Worm (Caenorhabditis elegans) whole organism, early embryonic: Measurements from ENCODE around the gene M28.9.

Experiments
- B0310.2 ChIP-seq: sonication (generic microtip); optimal IDR thresholded peaks from 2 replicates; lab custom pipeline; 2016; ENCODE audit warnings: mild to moderate bottlenecking, missing genetic modification characterization, missing compliant biosample characterization
- F13C5.2 ChIP-seq: sonication (generic microtip); optimal IDR thresholded peaks from 2 replicates; lab custom pipeline; 2017; ENCODE audit warnings: mild to moderate bottlenecking, missing genetic modification characterization, inconsistent platforms, missing compliant biosample characterization
- aly-1 ChIP-seq: sonication (generic microtip); optimal IDR thresholded peaks from 2 replicates; lab custom pipeline; 2016; ENCODE audit warnings: missing genetic modification characterization, missing compliant biosample characterization
- ama-1 ChIP-seq: fragments of 150-350 bp; optimal IDR thresholded peaks from 2 replicates; lab custom pipeline; 2014
- ceh-13 ChIP-seq: fragments of 200-800 bp; sonication (Bioruptor generic); optimal IDR thresholded peaks from 2 replicates; lab custom pipeline; 2018; ENCODE audit warnings: mild to moderate bottlenecking, missing genetic modification characterization, missing compliant biosample characterization
- ceh-36 ChIP-seq: sonication (generic microtip); optimal IDR thresholded peaks from 2 replicates; lab custom pipeline; 2016; ENCODE audit warnings: missing genetic modification characterization, inconsistent platforms, missing compliant biosample characterization
- ets-7 ChIP-seq: sonication (generic microtip); optimal IDR thresholded peaks from 2 replicates; lab custom pipeline; 2016; ENCODE audit warnings: missing genotype, missing genetic modification characterization, missing compliant biosample characterization
- flt-1 ChIP-seq: fragments of 200-800 bp; sonication (Bioruptor generic); IDR thresholded peaks from 2 replicates; pipeline ENCODE4 v1.3.6; 2022; ENCODE audit warnings: missing genetic modification characterization, missing compliant biosample characterization
- hmbx-1 ChIP-seq: sonication (generic microtip); optimal IDR thresholded peaks from 2 replicates; lab custom pipeline; 2016; ENCODE audit warnings: mild to moderate bottlenecking, missing genetic modification characterization, missing compliant biosample characterization
- hmg-4 ChIP-seq: fragments of 200-800 bp; sonication (Bioruptor generic); optimal IDR thresholded peaks from 2 replicates; lab custom pipeline; 2018; ENCODE audit warnings: mild to moderate bottlenecking, missing genetic modification characterization, missing compliant biosample characterization
- hnd-1 ChIP-seq: sonication (generic microtip); optimal IDR thresholded peaks from 2 replicates; lab custom pipeline; 2016; ENCODE audit warnings: missing genetic modification characterization, missing compliant biosample characterization
- pes-1 ChIP-seq: fragments of 200-800 bp; sonication (Bioruptor generic); IDR thresholded peaks from 2 replicates; pipeline ENCODE4 v1.3.6; 2022; ENCODE audit warnings: missing genetic modification reagents, missing genetic modification characterization, missing compliant biosample characterization
- scrt-1 ChIP-seq: fragments of 200-800 bp; sonication (Bioruptor generic); IDR thresholded peaks from 2 replicates; pipeline ENCODE4 v1.3.6; 2022; ENCODE audit warnings: missing genetic modification characterization, missing compliant biosample characterization
- sea-1 ChIP-seq: fragments of 200-800 bp; sonication (Bioruptor generic); conservative IDR thresholded peaks from 2 replicates; pipeline ENCODE4 v1.3.6; 2022; ENCODE audit warnings: missing genetic modification characterization, missing compliant biosample characterization
- tbx-11 ChIP-seq: fragments of 200-800 bp; sonication (Bioruptor generic); IDR thresholded peaks from 2 replicates; pipeline ENCODE4 v1.3.6; 2022; ENCODE audit warnings: missing genetic modification characterization, missing compliant biosample characterization
- tbx-37 ChIP-seq: fragments of 200-800 bp; sonication (Bioruptor generic); conservative IDR thresholded peaks from 2 replicates; pipeline ENCODE4 v1.3.6; 2022; ENCODE audit warnings: missing genetic modification reagents, missing genetic modification characterization, missing compliant biosample characterization
- tra-4 ChIP-seq: sonication (generic microtip); optimal IDR thresholded peaks from 2 replicates; lab custom pipeline; 2017; ENCODE audit warnings: missing genetic modification characterization, missing compliant biosample characterization

The M28.9 gene

DNA sequence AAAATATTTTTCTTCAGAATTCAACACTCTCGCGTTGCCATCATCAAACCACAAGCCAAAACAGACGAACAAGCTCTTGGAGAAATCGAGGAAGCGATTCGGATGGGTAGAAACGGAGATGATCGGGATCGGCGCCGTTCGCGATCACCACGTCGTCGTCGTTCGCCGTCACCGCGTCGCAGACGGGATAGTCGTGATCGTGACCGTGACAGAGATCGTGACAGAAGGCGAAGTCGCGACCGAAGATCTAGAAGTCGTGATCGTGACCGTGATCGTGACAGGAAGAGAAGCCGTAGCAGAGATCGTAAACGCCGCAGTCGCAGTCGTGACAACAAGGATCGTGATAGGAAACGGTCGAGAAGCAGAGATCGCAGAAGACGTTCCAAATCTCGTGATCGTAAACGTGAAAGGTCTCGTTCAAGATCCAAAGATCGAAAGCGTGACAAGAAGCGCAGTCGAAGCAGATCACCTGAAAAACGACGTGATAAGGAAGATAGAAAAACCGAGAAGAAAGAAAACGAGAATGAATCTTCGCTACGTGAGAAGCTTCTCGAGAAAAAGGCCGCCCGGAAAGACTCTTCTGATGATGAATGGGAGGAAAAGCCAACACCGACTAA is 22.3 kb downstream of the M28.9 start:
- TF ChIP-seq F13C5.2 (tag; lab: Kevin White, UChicago) = no peak
- TF ChIP-seq flt-1 (GFP tag; lab: Robert Waterston, UW) = no peak
- no peak for TF ChIP-seq B0310.2 (tag; lab: Kevin White, UChicago)
- TF ChIP-seq aly-1 = no peak
- no peak for TF ChIP-seq tbx-11 (GFP tag; lab: Robert Waterston, UW)
- no peak for TF ChIP-seq sea-1 (GFP tag; lab: Robert Waterston, UW)
- TF ChIP-seq tra-4 (tag; lab: Kevin White, UChicago) = no peak
- no peak for TF ChIP-seq ceh-13 (GFP tag; lab: Kevin White, UChicago)
- TF ChIP-seq ceh-36 (tag; lab: Kevin White, UChicago) = no peak

- TF ChIP-seq scrt-1 (no peak), ama-1 (lab: Kevin White, UChicago) (peak; percentile 61)
Observed at ce11 chrII:10662279-10662678, 23.1 kb downstream of the M28.9 start.

ce11 chrII:10662698-10663097 is 23.5 kb downstream of the M28.9 start, which contains the start of gene D2089.8:
Gene D2089.8, minus strand, starts transcription at chrII:10662781.
- TF ChIP-seq F13C5.2 (tag; lab: Kevin White, UChicago) (no peak), hmbx-1 (tag; lab: Kevin White, UChicago) (no peak), scrt-1 (no peak), ama-1 (lab: Kevin White, UChicago) (no peak), B0310.2 (tag; lab: Kevin White, UChicago) (no peak)

ce11 chrII:10665031-10665430 is 25.8 kb downstream of the M28.9 start, which contains the start of gene D2089.3:
Gene D2089.3, minus strand, starts transcription at chrII:10665131.
- TF ChIP-seq tbx-11 (GFP tag; lab: Robert Waterston, UW) = no peak
- TF ChIP-seq B0310.2 (tag; lab: Kevin White, UChicago) = no peak
- TF ChIP-seq tra-4 (tag; lab: Kevin White, UChicago) = no peak
- no peak for TF ChIP-seq pes-1 (GFP tag; lab: Robert Waterston, UW)
- TF ChIP-seq tbx-37 = no peak
- TF ChIP-seq hnd-1 (tag; lab: Kevin White, UChicago) = no peak
- TF ChIP-seq flt-1 (GFP tag; lab: Robert Waterston, UW) = no peak
- TF ChIP-seq ama-1 (lab: Kevin White, UChicago) = no peak
- no peak for TF ChIP-seq ceh-13 (GFP tag; lab: Kevin White, UChicago)
- no peak for TF ChIP-seq hmbx-1 (tag; lab: Kevin White, UChicago)
- TF ChIP-seq sea-1 (GFP tag; lab: Robert Waterston, UW) = no peak
- TF ChIP-seq ets-7 = no peak
- no peak for TF ChIP-seq scrt-1
- TF ChIP-seq F13C5.2 (tag; lab: Kevin White, UChicago) = no peak
- no peak for TF ChIP-seq aly-1
- no peak for TF ChIP-seq ceh-36 (tag; lab: Kevin White, UChicago)
- no peak for TF ChIP-seq hmg-4

- no peak for TF ChIP-seq ceh-13 (GFP tag; lab: Kevin White, UChicago)
- TF ChIP-seq tra-4 (tag; lab: Kevin White, UChicago) = no peak
- TF ChIP-seq ceh-36 (tag; lab: Kevin White, UChicago) = no peak
- TF ChIP-seq B0310.2 (tag; lab: Kevin White, UChicago) = no peak
- TF ChIP-seq scrt-1 = no peak
- TF ChIP-seq pes-1 (GFP tag; lab: Robert Waterston, UW) = no peak
- no peak for TF ChIP-seq sea-1 (GFP tag; lab: Robert Waterston, UW)
Observed at ce11 chrII:10675302-10675701, 36.1 kb downstream of the M28.9 start, which contains the start of gene ptb-1. Gene ptb-1, plus strand, starts transcription at chrII:10675602.

- no peak for TF ChIP-seq sea-1 (GFP tag; lab: Robert Waterston, UW)
- TF ChIP-seq hmg-4 = no peak
- TF ChIP-seq ets-7 = no peak
- no peak for TF ChIP-seq ceh-36 (tag; lab: Kevin White, UChicago)
- TF ChIP-seq ceh-13 (GFP tag; lab: Kevin White, UChicago) = no peak
- TF ChIP-seq tbx-11 (GFP tag; lab: Robert Waterston, UW) = no peak
- TF ChIP-seq pes-1 (GFP tag; lab: Robert Waterston, UW) = no peak
- no peak for TF ChIP-seq hnd-1 (tag; lab: Kevin White, UChicago)
- TF ChIP-seq scrt-1 = no peak
- no peak for TF ChIP-seq flt-1 (GFP tag; lab: Robert Waterston, UW)
- TF ChIP-seq ama-1 (lab: Kevin White, UChicago) = no peak
- TF ChIP-seq hmbx-1 (tag; lab: Kevin White, UChicago) = no peak
- TF ChIP-seq tra-4 (tag; lab: Kevin White, UChicago) = no peak
- TF ChIP-seq F13C5.2 (tag; lab: Kevin White, UChicago) = no peak
- TF ChIP-seq B0310.2 (tag; lab: Kevin White, UChicago) = no peak
- no peak for TF ChIP-seq aly-1
- no peak for TF ChIP-seq tbx-37
Observed at ce11 chrII:10680130-10680529, 40.9 kb downstream of the M28.9 start.

- TF ChIP-seq pes-1 (GFP tag; lab: Robert Waterston, UW) = no peak
- TF ChIP-seq ama-1 (lab: Kevin White, UChicago) = no peak
- no peak for TF ChIP-seq ets-7
- TF ChIP-seq aly-1 = no peak
Observed at ce11 chrII:10680614-10681013, 41.4 kb downstream of the M28.9 start.

DNA sequence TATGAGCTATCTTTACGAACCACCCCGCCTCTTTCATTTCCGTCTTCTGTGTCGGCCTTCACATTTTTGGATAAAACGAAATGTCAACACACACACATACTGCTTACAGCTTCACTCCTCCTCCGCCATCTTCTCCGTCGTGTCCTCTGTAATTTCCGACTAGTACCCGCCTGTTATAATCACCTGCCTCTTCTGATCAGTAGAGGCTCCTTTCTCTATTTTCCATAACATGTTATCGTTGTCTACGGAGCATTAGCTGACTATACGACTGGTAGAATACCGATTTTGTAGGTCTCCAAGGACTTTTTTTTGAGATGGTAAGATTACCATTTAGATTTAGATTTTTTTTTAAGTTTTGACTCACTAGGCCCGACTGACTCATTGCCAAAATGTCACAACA is 45.7 kb downstream of the M28.9 start:
- TF ChIP-seq hmg-4 (no peak), B0310.2 (tag; lab: Kevin White, UChicago) (no peak), aly-1 (no peak), flt-1 (GFP tag; lab: Robert Waterston, UW) (no peak), tbx-11 (GFP tag; lab: Robert Waterston, UW) (no peak), F13C5.2 (tag; lab: Kevin White, UChicago) (no peak), pes-1 (GFP tag; lab: Robert Waterston, UW) (no peak), sea-1 (GFP tag; lab: Robert Waterston, UW) (no peak), hmbx-1 (tag; lab: Kevin White, UChicago) (no peak), ceh-13 (GFP tag; lab: Kevin White, UChicago) (no peak), hnd-1 (tag; lab: Kevin White, UChicago) (no peak), scrt-1 (no peak), tbx-37 (no peak), ceh-36 (tag; lab: Kevin White, UChicago) (no peak), ama-1 (lab: Kevin White, UChicago) (no peak), ets-7 (no peak)
